Fruit fly (Drosophila melanogaster) whole organism, embryonic: ENCODE results near the gene CG31211.

Source experiments
- ATbp ChIP-seq: fragments of 200-800 bp; sonication (Bioruptor generic); optimal IDR thresholded peaks from 2 replicates; lab custom pipeline; 2017; ENCODE audit warnings: missing biosample characterization, mild to moderate bottlenecking, missing genetic modification characterization, missing genetic modification reagents
- C15 ChIP-seq: fragments of 200-800 bp; sonication (Bioruptor generic); IDR thresholded peaks from 3 replicates; pipeline ENCODE4 v1.3.6; 2022; ENCODE audit warnings: missing biosample characterization, missing genetic modification characterization
- CG1024 ChIP-seq: fragments of 200-800 bp; sonication (Bioruptor generic); IDR thresholded peaks from 2 replicates; pipeline ENCODE4 v1.3.6; 2022; ENCODE audit warnings: missing biosample characterization, missing genetic modification characterization
- CG10979 ChIP-seq: fragments of 200-800 bp; sonication (Bioruptor generic); optimal IDR thresholded peaks from 2 replicates; lab custom pipeline; 2018; ENCODE audit warnings: missing biosample characterization, mild to moderate bottlenecking, missing genetic modification characterization, moderate library complexity
- CG11085 ChIP-seq: fragments of 200-800 bp; sonication (Bioruptor generic); IDR thresholded peaks from 2 replicates; pipeline ENCODE4 v1.3.6; 2022; ENCODE audit warnings: missing biosample characterization, missing genetic modification characterization
- CG11560 ChIP-seq: fragments of 200-800 bp; sonication (Bioruptor generic); IDR thresholded peaks from 3 replicates; pipeline ENCODE4 v1.3.6; 2022; ENCODE audit warnings: missing biosample characterization, missing genetic modification characterization
- CG12071 ChIP-seq: fragments of 200-800 bp; sonication (Bioruptor generic); optimal IDR thresholded peaks from 3 replicates; lab custom pipeline; 2018; ENCODE audit warnings: missing biosample characterization, mild to moderate bottlenecking, missing genetic modification characterization
- CG16815 ChIP-seq: fragments of 200-800 bp; sonication (Bioruptor generic); optimal IDR thresholded peaks from 3 replicates; lab custom pipeline; 2017; ENCODE audit warnings: missing biosample characterization, mild to moderate bottlenecking, missing genetic modification characterization
- CG17612 ChIP-seq: fragments of 200-800 bp; sonication (Bioruptor generic); IDR thresholded peaks from 2 replicates; pipeline ENCODE4 v1.3.6; 2022; ENCODE audit warnings: missing biosample characterization, missing genetic modification characterization
- CG3065 ChIP-seq: fragments of 200-800 bp; sonication (Bioruptor generic); optimal IDR thresholded peaks from 2 replicates; lab custom pipeline; 2016; ENCODE audit warnings: missing biosample characterization, missing genetic modification characterization
- CG3995 ChIP-seq: fragments of 200-800 bp; sonication (Bioruptor generic); optimal IDR thresholded peaks from 3 replicates; lab custom pipeline; 2016; ENCODE audit warnings: missing biosample characterization, missing genetic modification characterization
- CG42726 ChIP-seq: fragments of 200-800 bp; sonication (Bioruptor generic); IDR thresholded peaks from 2 replicates; pipeline ENCODE4 v1.3.6; 2022; ENCODE audit warnings: missing biosample characterization, missing genetic modification characterization; ENCODE audit not compliant: partially characterized antibody
- CG5953 ChIP-seq: fragments of 200-800 bp; sonication (Bioruptor generic); IDR thresholded peaks from 2 replicates; pipeline ENCODE4 v1.3.6; 2022; ENCODE audit warnings: missing biosample characterization, missing genetic modification characterization
- CG7745 ChIP-seq: fragments of 200-800 bp; sonication (Bioruptor generic); optimal IDR thresholded peaks from 2 replicates; lab custom pipeline; 2018; ENCODE audit warnings: missing biosample characterization, mild to moderate bottlenecking, missing genetic modification characterization, moderate library complexity
- CG8290 ChIP-seq, 3 experiments: fragments of 200-800 bp; sonication (Bioruptor generic); optimal IDR thresholded peaks; 2 replicates each; lab custom pipeline; 2016 to 2019; ENCODE audit warnings: missing biosample characterization in 3 of 3, missing genetic modification characterization in 3 of 3, mild to moderate bottlenecking in 2 of 3, moderate library complexity in 1 of 3
- D19A ChIP-seq: fragments of 200-800 bp; optimal IDR thresholded peaks from 3 replicates; lab custom pipeline; 2019; ENCODE audit warnings: missing biosample characterization, mild to moderate bottlenecking, missing genetic modification characterization, moderate library complexity
- Fer3 ChIP-seq: fragments of 200-800 bp; sonication (Bioruptor generic); optimal IDR thresholded peaks from 2 replicates; lab custom pipeline; 2018; ENCODE audit warnings: missing biosample characterization, mild to moderate bottlenecking, missing genetic modification characterization, moderate library complexity
- HHEX ChIP-seq: fragments of 200-800 bp; sonication (Bioruptor generic); optimal IDR thresholded peaks from 3 replicates; lab custom pipeline; 2017; ENCODE audit warnings: missing biosample characterization, mild to moderate bottlenecking, missing genetic modification characterization, missing genetic modification reagents
- HLH54F ChIP-seq: fragments of 200-800 bp; sonication (Bioruptor generic); optimal IDR thresholded peaks from 3 replicates; lab custom pipeline; 2016; ENCODE audit warnings: missing biosample characterization, missing genetic modification characterization
- Med ChIP-seq: fragments of 200-800 bp; sonication (Bioruptor generic); peaks from one replicate; lab custom pipeline; 2016; ENCODE audit warnings: missing biosample characterization, missing genetic modification characterization, mild to moderate bottlenecking, inconsistent platforms, moderate library complexity
- NFAT ChIP-seq: fragments of 200-800 bp; sonication (Bioruptor generic); IDR thresholded peaks from 2 replicates; pipeline ENCODE4 v1.3.6; 2022; ENCODE audit warnings: missing biosample characterization, missing genetic modification characterization
- NfI ChIP-seq: fragments of 200-800 bp; sonication (Bioruptor generic); optimal IDR thresholded peaks from 3 replicates; lab custom pipeline; 2018; ENCODE audit warnings: missing biosample characterization, mild to moderate bottlenecking, missing genetic modification characterization, moderate library complexity
- PHDP ChIP-seq: fragments of 200-800 bp; sonication (Bioruptor generic); optimal IDR thresholded peaks from 3 replicates; lab custom pipeline; 2018; ENCODE audit warnings: missing biosample characterization, mild to moderate bottlenecking, missing genetic modification characterization, moderate library complexity
- Rfx ChIP-seq: fragments of 200-800 bp; sonication (Bioruptor generic); IDR thresholded peaks from 2 replicates; pipeline ENCODE4 v1.3.6; 2022; ENCODE audit warnings: missing biosample characterization, missing genetic modification characterization
- Scr ChIP-seq: fragments of 200-800 bp; sonication (Bioruptor generic); IDR thresholded peaks from 2 replicates; pipeline ENCODE4 v1.3.6; 2022; ENCODE audit warnings: missing biosample characterization, missing genetic modification characterization; ENCODE audit not compliant: partially characterized antibody
- Side ChIP-seq: fragments of 200-800 bp; sonication (Bioruptor generic); optimal IDR thresholded peaks from 2 replicates; lab custom pipeline; 2016; ENCODE audit warnings: missing biosample characterization, missing genetic modification characterization
- Sry-δ ChIP-seq: fragments of 200-800 bp; sonication (Bioruptor generic); optimal IDR thresholded peaks from 2 replicates; lab custom pipeline; 2016; ENCODE audit warnings: missing biosample characterization, missing genetic modification characterization
- Xrp1 ChIP-seq: fragments of 200-800 bp; sonication (Bioruptor generic); IDR thresholded peaks from 2 replicates; pipeline ENCODE4 v1.3.6; 2022; ENCODE audit warnings: missing biosample characterization, missing genetic modification characterization
- ap ChIP-seq: fragments of 200-800 bp; sonication (Bioruptor generic); IDR thresholded peaks from 2 replicates; pipeline ENCODE4 v1.3.6; 2022; ENCODE audit warnings: missing biosample characterization, missing genetic modification characterization
- chinmo ChIP-seq: fragments of 200-800 bp; sonication (Bioruptor generic); IDR thresholded peaks from 4 replicates; pipeline ENCODE4 v1.3.6; 2022; ENCODE audit warnings: missing biosample characterization, missing genetic modification characterization; ENCODE audit not compliant: partially characterized antibody
- crc ChIP-seq: fragments of 200-800 bp; sonication (Bioruptor generic); optimal IDR thresholded peaks from 2 replicates; lab custom pipeline; 2016; ENCODE audit warnings: missing biosample characterization, missing genetic modification characterization
- eve ChIP-seq, 2 experiments: fragments of >200 bp; optimal IDR thresholded peaks; 2 replicates each; lab custom pipeline; 2017; ENCODE audit warnings: missing biosample characterization in 2 of 2, missing genetic modification characterization in 2 of 2
- gro ChIP-seq: fragments of 200-800 bp; sonication (Bioruptor generic); optimal IDR thresholded peaks from 2 replicates; lab custom pipeline; 2016; ENCODE audit warnings: missing biosample characterization, missing genetic modification characterization
- hbn ChIP-seq: fragments of 200-800 bp; sonication (Bioruptor generic); IDR thresholded peaks from 2 replicates; pipeline ENCODE4 v1.3.6; 2022; ENCODE audit warnings: missing biosample characterization, missing genetic modification characterization; ENCODE audit not compliant: partially characterized antibody
- klu ChIP-seq: fragments of 200-800 bp; sonication (Bioruptor generic); IDR thresholded peaks from 2 replicates; pipeline ENCODE4 v1.3.6; 2022; ENCODE audit warnings: missing biosample characterization, missing genetic modification characterization
- kni ChIP-seq: fragments of 200-800 bp; sonication (Bioruptor generic); optimal IDR thresholded peaks from 3 replicates; lab custom pipeline; 2017; ENCODE audit warnings: mild to moderate bottlenecking, missing biosample characterization, missing genetic modification reagents, missing genetic modification characterization
- lab ChIP-seq: fragments of 200-800 bp; sonication (Bioruptor generic); optimal IDR thresholded peaks from 3 replicates; lab custom pipeline; 2017; ENCODE audit warnings: missing biosample characterization, missing genetic modification characterization, mild to moderate bottlenecking, moderate library complexity, missing genetic modification reagents
- oc ChIP-seq: fragments of 200-800 bp; sonication (Bioruptor generic); optimal IDR thresholded peaks from 2 replicates; lab custom pipeline; 2018; ENCODE audit warnings: missing biosample characterization, mild to moderate bottlenecking, missing genetic modification characterization, moderate library complexity
- pnt ChIP-seq: fragments of 200-800 bp; sonication (Bioruptor generic); optimal IDR thresholded peaks from 3 replicates; lab custom pipeline; 2016; ENCODE audit warnings: missing biosample characterization, missing genetic modification characterization
- pum ChIP-seq: fragments of 200-800 bp; sonication (Bioruptor generic); optimal IDR thresholded peaks from 2 replicates; lab custom pipeline; 2016; ENCODE audit warnings: missing biosample characterization, missing genetic modification characterization
- salm ChIP-seq: fragments of 200-800 bp; sonication (Bioruptor generic); optimal IDR thresholded peaks from 2 replicates; lab custom pipeline; 2018; ENCODE audit warnings: missing biosample characterization, mild to moderate bottlenecking, missing genetic modification characterization
- sisA ChIP-seq: fragments of 200-800 bp; sonication (Bioruptor generic); IDR thresholded peaks from 2 replicates; pipeline ENCODE4 v1.3.6; 2022; ENCODE audit warnings: missing biosample characterization, missing genetic modification characterization
- trh ChIP-seq: fragments of 200-800 bp; sonication (Bioruptor generic); optimal IDR thresholded peaks from 2 replicates; lab custom pipeline; 2016; ENCODE audit warnings: missing biosample characterization, missing genetic modification characterization
- ttk ChIP-seq: fragments of 200-800 bp; sonication (Bioruptor generic); IDR thresholded peaks from 2 replicates; pipeline ENCODE4 v2.1.2; 2022; ENCODE audit warnings: missing biosample characterization, missing genetic modification characterization

The CG31211 gene

DNA sequence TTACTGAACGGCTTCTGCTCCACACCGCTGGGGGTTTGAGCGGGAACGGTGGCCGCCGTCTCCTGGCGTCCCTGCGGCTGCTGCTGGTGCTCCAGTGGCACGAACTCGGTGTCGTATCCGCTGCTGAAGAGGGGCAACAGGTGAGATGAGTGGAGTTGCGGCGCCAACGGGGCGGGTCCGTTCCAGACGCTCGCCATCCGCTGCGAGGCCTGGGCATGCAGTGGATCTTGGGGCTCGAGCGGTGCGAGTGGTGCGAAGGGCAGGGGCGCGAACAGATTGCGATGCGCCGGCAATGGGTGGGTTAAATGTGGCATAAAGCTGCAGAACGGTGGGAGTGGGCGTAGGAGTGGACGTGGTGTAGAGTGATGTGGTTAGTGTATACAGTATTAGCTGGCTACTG, 39.7 kb downstream of the CG31211 start (continued):
- TF ChIP-seq CG11560 (tag; lab: Robert Waterston, UW), result 0 out of 3 replicates have a peak, but pooled peaks have one; percentile 31
- TF ChIP-seq, all 482 proteins: peak for 9

DNA sequence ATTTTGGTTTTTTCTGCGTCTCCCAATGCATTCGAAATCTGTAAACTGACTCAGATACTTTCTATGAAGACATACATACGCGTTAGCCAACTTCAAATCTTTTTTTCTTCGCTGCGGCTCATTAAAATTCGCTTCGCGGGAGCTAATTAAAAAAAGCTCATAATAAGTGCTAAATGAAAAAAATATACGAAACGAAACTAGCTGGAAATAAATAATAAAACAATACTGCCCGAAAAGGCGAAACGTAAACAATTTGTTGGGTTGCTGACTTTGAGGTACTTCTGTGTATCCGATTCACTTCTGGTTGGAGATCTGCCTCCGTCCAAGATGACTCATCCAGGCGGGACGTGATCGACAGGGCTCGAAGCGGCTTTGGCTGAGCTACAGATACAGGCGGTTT, 40.5 kb downstream of the CG31211 start:
- TF ChIP-seq chinmo (GFP tag; lab: Robert Waterston, UW) (0 out of 4 replicates have a peak, but pooled peaks have one; percentile 53), salm (tag; lab: Kevin White, UChicago) (no peak), ATbp (no peak), klu (no peak), pum (no peak), oc (tag; lab: Kevin White, UChicago) (peak; percentile 29), Side (GFP tag; lab: Kevin White, UChicago) (no peak), HHEX (GFP tag; lab: Kevin White, UChicago) (no peak), CG3065 (GFP tag; lab: Kevin White, UChicago) (no peak), trh (GFP tag; lab: Kevin White, UChicago) (no peak), Scr (GFP tag; lab: Robert Waterston, UW) (no peak), CG16815 (GFP tag; lab: Kevin White, UChicago) (no peak), CG42726 (GFP tag; lab: Robert Waterston, UW) (no peak), NFAT (GFP tag; lab: Robert Waterston, UW) (no peak)

DNA sequence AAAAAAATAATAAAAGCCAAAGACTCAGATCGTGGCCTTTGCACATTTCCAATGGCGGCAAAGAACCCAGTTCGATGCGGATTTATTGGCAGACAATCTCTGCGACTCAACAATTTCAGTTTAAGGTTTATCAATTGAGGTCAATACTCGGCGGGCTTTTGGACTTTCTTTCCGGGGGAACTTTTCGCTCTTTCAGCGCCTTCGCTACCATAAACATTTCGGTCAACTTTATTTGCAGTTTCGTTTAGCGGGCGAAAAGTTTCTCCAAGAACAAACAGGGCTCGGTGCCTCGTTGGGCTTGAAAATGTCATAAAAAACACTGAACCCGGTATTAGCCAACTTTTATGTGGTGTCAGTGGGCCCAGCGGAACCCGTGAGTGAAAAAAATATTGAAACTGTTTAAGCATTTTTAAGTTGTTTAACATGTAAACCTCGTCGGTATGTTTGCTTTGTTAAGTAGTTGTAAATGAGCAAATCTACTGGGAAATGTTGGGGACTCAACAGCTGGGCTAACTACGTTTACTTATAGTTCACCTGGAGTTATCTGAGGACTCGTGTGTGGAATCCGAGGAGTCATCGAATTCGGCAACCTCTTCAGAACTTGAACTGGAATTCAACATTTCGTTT, 42.2 kb downstream of the CG31211 start:
- 0 out of 3 replicates have a peak, but pooled peaks have one; percentile 30 for TF ChIP-seq C15 (GFP tag; lab: Robert Waterston, UW)
- TF ChIP-seq Med (GFP tag; lab: Kevin White, UChicago), result peak; percentile 45
- no peak for TF ChIP-seq NfI (GFP tag; lab: Kevin White, UChicago)
- TF ChIP-seq CG12071, result peak; percentile 10
- TF ChIP-seq lab, result peak; percentile 5
- TF ChIP-seq PHDP (tag; lab: Kevin White, UChicago), result peak; percentile 5
- no peak for TF ChIP-seq Fer3 (tag; lab: Kevin White, UChicago)
- peak; percentile 52 for TF ChIP-seq ATbp
- 0 out of 2 replicates have a peak, but pooled peaks have one; percentile 20 for TF ChIP-seq Rfx
- TF ChIP-seq, all 482 proteins: peak for 7

DNA sequence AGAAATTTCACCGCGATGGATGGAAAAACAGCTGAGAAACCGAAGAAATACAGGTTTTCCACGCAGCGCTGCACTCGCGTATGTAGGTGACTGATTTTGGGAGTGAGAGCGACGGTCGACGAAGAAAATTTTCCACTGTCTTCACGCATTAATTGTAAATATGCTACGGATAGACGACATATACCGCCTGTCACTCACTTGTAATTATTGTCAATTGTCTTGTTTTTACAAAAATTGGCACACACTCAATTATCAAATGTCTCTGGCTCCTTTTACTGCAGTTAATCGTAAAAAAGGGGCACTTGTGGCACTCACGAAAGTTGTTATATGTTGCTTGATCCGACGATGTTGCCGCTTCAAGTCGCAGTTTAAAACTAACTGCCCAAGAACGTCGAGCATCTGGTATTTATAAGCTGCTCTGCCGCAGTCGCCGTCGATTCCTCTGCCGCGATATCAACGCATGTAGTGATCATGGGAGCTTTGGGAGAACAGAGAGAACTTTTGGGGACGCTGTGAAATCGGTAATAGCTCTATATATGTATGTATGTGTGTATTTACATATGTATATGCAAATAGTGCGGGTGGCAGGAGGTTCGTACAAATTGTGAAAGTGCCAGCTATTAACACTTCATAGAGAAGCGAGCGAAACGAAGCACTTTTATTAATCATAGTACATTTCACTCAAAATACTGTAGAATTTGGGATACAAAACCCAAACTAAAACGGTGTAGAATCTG, 43.6 kb downstream of the CG31211 start, which contains the start of gene mfas:
Gene mfas (minus strand): TSS at position 382 of the 737 bp plus-strand sequence.
- TF ChIP-seq gro (GFP tag; lab: Kevin White, UChicago) (peak; percentile 31), CG17612 (GFP tag; lab: Robert Waterston, UW) (no peak), HLH54F (GFP tag; lab: Kevin White, UChicago) (no peak), kni (peak; percentile 39), sisA (no peak), Sry-δ (GFP tag; lab: Kevin White, UChicago) (no peak), eve (GFP tag; optimal IDR thresholded peaks at IDR 0.05; lab: Kevin White, UChicago) (no peak), ap (GFP tag; lab: Robert Waterston, UW) (no peak), hbn (GFP tag; lab: Robert Waterston, UW) (no peak), ttk (no peak), CG8290 (GFP tag; optimal IDR thresholded peaks at IDR 0.05; lab: Kevin White, UChicago) (no peak), CG8290 (tag; optimal IDR thresholded peaks at IDR 0.05; lab: Kevin White, UChicago) (peak in 1 of 2 experiments; percentile 42), D19A (tag; lab: Kevin White, UChicago) (no peak), Med (GFP tag; lab: Kevin White, UChicago) (peak; percentile 84), pnt (GFP tag; lab: Kevin White, UChicago) (no peak), CG11085 (GFP tag; lab: Robert Waterston, UW) (no peak), CG3995 (peak; percentile 1), CG10979 (tag; lab: Kevin White, UChicago) (no peak), CG5953 (GFP tag; lab: Robert Waterston, UW) (no peak), CG1024 (GFP tag; lab: Robert Waterston, UW) (peak; percentile 19; the same call in 1 of the 2 replicates), ATbp (peak; percentile 72), CG7745 (tag; lab: Kevin White, UChicago) (no peak), Xrp1 (peak; percentile 16), crc (peak; percentile 7)
